Worm (Caenorhabditis elegans) whole organism, L4/young adult: ENCODE results near the gene tbx-43.

Experiments
- W03F9.2 ChIP-seq: fragments of 150-350 bp; optimal IDR thresholded peaks from 2 replicates; lab custom pipeline; 2014; ENCODE audit warnings: missing biosample characterization, missing genetic modification characterization
- dao-5 ChIP-seq: sonication (generic microtip); optimal IDR thresholded peaks from 2 replicates; lab custom pipeline; 2016; ENCODE audit warnings: missing genotype, missing genetic modification characterization, moderate library complexity, missing compliant biosample characterization
- him-1 ChIP-seq: sonication (generic microtip); optimal IDR thresholded peaks from 2 replicates; lab custom pipeline; 2016; ENCODE audit warnings: missing genotype, missing genetic modification reagents, missing genetic modification characterization, missing compliant biosample characterization

tbx-43 gene

DNA sequence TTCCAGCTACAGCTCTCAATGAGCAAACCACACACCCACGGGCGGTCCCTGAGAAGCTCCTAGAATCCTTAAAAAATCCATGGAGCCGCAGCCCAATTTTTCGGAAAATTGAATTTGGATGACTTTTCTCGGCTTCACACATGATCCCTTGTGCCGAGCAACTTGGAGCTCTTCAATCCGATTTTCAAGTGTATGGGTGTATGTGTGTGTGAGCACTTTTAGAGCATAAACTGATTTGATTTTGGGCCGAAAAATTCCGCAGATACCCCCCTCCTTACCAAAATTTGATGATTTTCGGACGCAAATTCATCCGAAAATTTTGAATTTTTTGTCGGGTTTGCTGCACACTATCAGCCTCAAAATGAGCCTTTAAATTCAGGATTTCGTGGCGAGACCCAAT, 38.0 kb downstream of the tbx-43 start:
- TF ChIP-seq him-1 (tag; lab: Kevin White, UChicago) = no peak
- TF ChIP-seq dao-5 (tag; lab: Kevin White, UChicago) = no peak
- no peak for TF ChIP-seq W03F9.2

DNA sequence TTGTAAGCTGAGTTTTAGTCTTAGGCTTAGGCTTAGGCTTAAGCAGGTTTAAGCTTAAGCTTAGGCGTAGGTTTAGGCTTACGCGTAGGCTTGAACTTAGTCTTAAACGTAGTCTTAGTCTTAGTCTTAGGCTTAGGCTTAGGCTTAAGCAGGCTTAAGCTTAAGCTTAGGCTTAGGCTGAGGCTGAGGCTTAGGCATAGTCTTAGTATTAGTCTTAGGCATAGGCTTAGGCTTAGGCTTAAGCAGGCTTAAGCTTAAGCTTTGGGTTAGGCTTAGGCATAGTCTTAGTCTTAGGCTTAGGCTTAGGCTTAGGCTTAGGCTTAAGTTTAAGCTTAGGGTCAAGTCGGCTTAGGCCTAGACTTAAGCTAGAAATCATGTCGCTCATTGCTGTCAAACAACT, 51.1 kb downstream of the tbx-43 start:
- TF ChIP-seq him-1 (tag; lab: Kevin White, UChicago) (no peak), W03F9.2 (no peak), dao-5 (tag; lab: Kevin White, UChicago) (no peak)

DNA sequence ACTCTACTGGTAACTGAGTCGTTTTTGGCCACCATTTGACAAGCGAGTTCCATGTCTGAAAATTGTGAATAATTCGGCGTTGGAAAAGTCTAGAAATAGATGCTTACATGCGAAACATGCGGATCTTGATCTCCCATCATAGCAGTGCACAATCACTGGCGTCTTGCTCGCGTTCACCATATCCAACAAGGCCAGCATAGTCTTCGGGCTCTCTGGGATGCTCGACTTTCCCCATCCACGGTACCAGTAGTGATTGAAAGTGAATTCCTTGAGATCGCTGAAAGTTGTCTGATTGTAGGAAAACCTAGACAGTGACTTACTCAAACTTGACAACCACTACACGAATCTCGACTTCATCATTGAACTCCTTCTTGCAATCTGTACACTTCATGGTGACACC, 52.1 kb downstream of the tbx-43 start:
- TF ChIP-seq dao-5 (tag; lab: Kevin White, UChicago) = no peak
- no peak for TF ChIP-seq him-1 (tag; lab: Kevin White, UChicago)
- no peak for TF ChIP-seq W03F9.2
